Worm (Caenorhabditis elegans): ENCODE data around the gene lys-1.

DNA sequence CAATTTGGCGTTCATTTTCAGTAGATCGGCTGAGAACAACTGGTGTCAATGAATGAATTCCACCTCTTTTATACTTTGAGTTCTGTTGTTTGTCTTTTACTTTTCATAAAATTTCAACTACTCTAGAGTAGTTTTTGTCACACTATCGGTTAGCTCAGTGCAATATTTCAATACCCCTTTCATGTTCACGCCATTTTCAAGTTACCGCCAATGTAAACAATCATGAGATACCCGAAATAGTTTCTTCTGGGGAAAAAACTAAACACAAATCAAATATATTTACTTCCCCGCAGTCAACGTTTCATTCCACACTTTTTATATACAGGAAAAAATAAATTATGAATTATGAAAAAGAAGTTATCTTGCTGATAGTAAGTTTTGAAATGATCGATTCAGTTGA lies 49.3 kb upstream of the lys-1 start, which contains the start of gene fipr-4:
- TF ChIP-seq sox-4 (tag; optimal IDR thresholded peaks at IDR 0.05) (no peak), lin-39 (tag; optimal IDR thresholded peaks at IDR 0.05) (no peak), unc-62 (GFP tag; optimal IDR thresholded peaks at IDR 0.05) (no peak), ztf-11 (tag; optimal IDR thresholded peaks at IDR 0.05) (no peak)
